Worm (Caenorhabditis elegans): ENCODE data around the gene pas-6.

ce11 chrV:5579666-5580065, 4.5 kb downstream of the pas-6 start:
- TF ChIP-seq W03F9.2 (tag; optimal IDR thresholded peaks at IDR 0.05) (no peak), dao-5 (tag; optimal IDR thresholded peaks at IDR 0.05) (no peak)
